Fruit fly (Drosophila melanogaster) whole organism, embryonic: ENCODE results near the gene mEFTs.

Source experiments
- Atf-2 ChIP-seq: fragments of 200-800 bp; sonication (Bioruptor generic); optimal IDR thresholded peaks from 2 replicates; lab custom pipeline; 2016; ENCODE audit warnings: missing biosample characterization, missing genetic modification characterization
- Atf6 ChIP-seq: fragments of 200-800 bp; sonication (Bioruptor generic); IDR thresholded peaks from 2 replicates; pipeline ENCODE4 v1.3.6; 2022; ENCODE audit warnings: missing biosample characterization, missing genetic modification characterization
- CG10147 ChIP-seq: fragments of 200-800 bp; sonication (Bioruptor generic); optimal IDR thresholded peaks from 2 replicates; lab custom pipeline; 2019; ENCODE audit warnings: missing biosample characterization, mild to moderate bottlenecking, missing genetic modification characterization, moderate library complexity
- CG10462 ChIP-seq: fragments of 200-800 bp; sonication (Bioruptor generic); optimal IDR thresholded peaks from 2 replicates; lab custom pipeline; 2016; ENCODE audit warnings: missing biosample characterization, missing genetic modification characterization
- CG12299 ChIP-seq: fragments of 200-800 bp; sonication (Bioruptor generic); optimal IDR thresholded peaks from 2 replicates; lab custom pipeline; 2018; ENCODE audit warnings: missing biosample characterization, mild to moderate bottlenecking, missing genetic modification characterization
- CG1233 ChIP-seq: fragments of 200-800 bp; sonication (Bioruptor generic); optimal IDR thresholded peaks from 4 replicates; lab custom pipeline; 2018; ENCODE audit warnings: missing biosample characterization, mild to moderate bottlenecking, missing genetic modification characterization
- CG12659 ChIP-seq: fragments of 200-800 bp; sonication (Bioruptor generic); optimal IDR thresholded peaks from 3 replicates; lab custom pipeline; 2017; ENCODE audit warnings: mild to moderate bottlenecking, missing biosample characterization, missing genetic modification reagents, missing genetic modification characterization
- CG12942 ChIP-seq: fragments of 200-800 bp; sonication (Bioruptor generic); optimal IDR thresholded peaks from 3 replicates; lab custom pipeline; 2016; ENCODE audit warnings: missing biosample characterization, missing genetic modification characterization
- CG14014 ChIP-seq: fragments of 200-800 bp; sonication (Bioruptor generic); IDR thresholded peaks from 2 replicates; pipeline ENCODE4 v1.3.6; 2022; ENCODE audit warnings: missing biosample characterization, missing genetic modification characterization
- CG15601 ChIP-seq: fragments of 200-800 bp; sonication (Bioruptor generic); optimal IDR thresholded peaks from 3 replicates; lab custom pipeline; 2019; ENCODE audit warnings: missing biosample characterization, mild to moderate bottlenecking, missing genetic modification characterization, moderate library complexity
- CG16813 ChIP-seq: fragments of 200-800 bp; sonication (Bioruptor generic); IDR thresholded peaks from 3 replicates; pipeline ENCODE4 v1.3.6; 2022; ENCODE audit warnings: missing biosample characterization, missing genetic modification characterization; ENCODE audit not compliant: partially characterized antibody
- CG17359 ChIP-seq: fragments of 200-800 bp; sonication (Bioruptor generic); optimal IDR thresholded peaks from 3 replicates; lab custom pipeline; 2018; ENCODE audit warnings: missing biosample characterization, mild to moderate bottlenecking, missing genetic modification characterization, moderate library complexity
- CG17612 ChIP-seq: fragments of 200-800 bp; sonication (Bioruptor generic); IDR thresholded peaks from 2 replicates; pipeline ENCODE4 v1.3.6; 2022; ENCODE audit warnings: missing biosample characterization, missing genetic modification characterization
- CG31365 ChIP-seq: fragments of 200-800 bp; sonication (Bioruptor generic); optimal IDR thresholded peaks from 2 replicates; lab custom pipeline; 2018; ENCODE audit warnings: missing biosample characterization, mild to moderate bottlenecking, missing genetic modification characterization
- CG31388 ChIP-seq: fragments of 200-800 bp; sonication (Bioruptor generic); optimal IDR thresholded peaks from 2 replicates; lab custom pipeline; 2016; ENCODE audit warnings: missing biosample characterization, missing genetic modification characterization
- CG3847 ChIP-seq: fragments of 200-800 bp; sonication (Bioruptor generic); IDR thresholded peaks from 2 replicates; pipeline ENCODE4 v1.3.6; 2022; ENCODE audit warnings: missing biosample characterization, missing genetic modification characterization
- CG6765 ChIP-seq: fragments of 200-800 bp; sonication (Bioruptor generic); optimal IDR thresholded peaks from 3 replicates; lab custom pipeline; 2017; ENCODE audit warnings: missing biosample characterization, mild to moderate bottlenecking, missing genetic modification characterization
- CG7372 ChIP-seq: fragments of 200-800 bp; sonication (Bioruptor generic); IDR thresholded peaks from 2 replicates; pipeline ENCODE4 v1.3.6; 2022; ENCODE audit warnings: missing biosample characterization, missing genetic modification characterization
- CG8388 ChIP-seq: fragments of 200-800 bp; sonication (Bioruptor generic); optimal IDR thresholded peaks from 2 replicates; lab custom pipeline; 2019; ENCODE audit warnings: missing biosample characterization, mild to moderate bottlenecking, missing genetic modification characterization, moderate library complexity
- CG9609 ChIP-seq: fragments of 200-800 bp; sonication (Bioruptor generic); optimal IDR thresholded peaks from 3 replicates; lab custom pipeline; 2016; ENCODE audit warnings: missing biosample characterization, missing genetic modification characterization
- CG9727 ChIP-seq: fragments of 200-800 bp; sonication (Bioruptor generic); optimal IDR thresholded peaks from 3 replicates; lab custom pipeline; 2017; ENCODE audit warnings: missing biosample characterization, mild to moderate bottlenecking, missing genetic modification characterization
- Camta ChIP-seq: fragments of 200-800 bp; sonication (Bioruptor generic); optimal IDR thresholded peaks from 2 replicates; lab custom pipeline; 2016; ENCODE audit warnings: missing biosample characterization, missing genetic modification characterization
- Dad ChIP-seq: fragments of 200-800 bp; sonication (Bioruptor generic); optimal IDR thresholded peaks from 3 replicates; lab custom pipeline; 2016; ENCODE audit warnings: missing biosample characterization, missing genetic modification characterization
- Hsf ChIP-seq: fragments of 200-800 bp; sonication (Bioruptor generic); optimal IDR thresholded peaks from 3 replicates; lab custom pipeline; 2016; ENCODE audit warnings: missing biosample characterization, missing genetic modification characterization
- Lim3 ChIP-seq: fragments of 200-800 bp; sonication (Bioruptor generic); IDR thresholded peaks from 2 replicates; pipeline ENCODE4 v1.3.6; 2022; ENCODE audit warnings: missing biosample characterization, missing genetic modification characterization
- Med ChIP-seq: fragments of 200-800 bp; sonication (Bioruptor generic); peaks from one replicate; lab custom pipeline; 2016; ENCODE audit warnings: missing biosample characterization, missing genetic modification characterization, mild to moderate bottlenecking, inconsistent platforms, moderate library complexity
- PHDP ChIP-seq: fragments of 200-800 bp; sonication (Bioruptor generic); optimal IDR thresholded peaks from 3 replicates; lab custom pipeline; 2018; ENCODE audit warnings: missing biosample characterization, mild to moderate bottlenecking, missing genetic modification characterization, moderate library complexity
- aop ChIP-seq: fragments of 200-800 bp; sonication (Bioruptor generic); IDR thresholded peaks from 2 replicates; pipeline ENCODE4 v1.3.6; 2022; ENCODE audit warnings: missing biosample characterization, missing genetic modification characterization
- btn ChIP-seq: fragments of 200-800 bp; sonication (Bioruptor generic); optimal IDR thresholded peaks from 2 replicates; lab custom pipeline; 2016; ENCODE audit warnings: missing biosample characterization, missing genetic modification characterization
- ci ChIP-seq: fragments of 200-800 bp; sonication (Bioruptor generic); IDR thresholded peaks from 3 replicates; pipeline ENCODE4 v1.3.6; 2022; ENCODE audit warnings: missing biosample characterization, missing genetic modification characterization
- corto ChIP-seq: fragments of 200-800 bp; sonication (Bioruptor generic); optimal IDR thresholded peaks from 2 replicates; lab custom pipeline; 2016; ENCODE audit warnings: missing biosample characterization, mild to moderate bottlenecking, missing genetic modification characterization, moderate library complexity
- crp ChIP-seq, 2 experiments: fragments of 200-800 bp; sonication (Bioruptor generic); optimal IDR thresholded peaks; 2 replicates in 1 of 2; 3 replicates in 1 of 2; lab custom pipeline; 2017; ENCODE audit warnings: missing biosample characterization in 2 of 2, missing genetic modification characterization in 2 of 2, mild to moderate bottlenecking in 1 of 2, moderate library complexity in 1 of 2
- exex ChIP-seq: fragments of 200-800 bp; sonication (Bioruptor generic); optimal IDR thresholded peaks from 4 replicates; lab custom pipeline; 2018; ENCODE audit warnings: missing biosample characterization, mild to moderate bottlenecking, missing genetic modification characterization, moderate library complexity
- gce ChIP-seq: fragments of 200-800 bp; sonication (Bioruptor generic); IDR thresholded peaks from 3 replicates; pipeline ENCODE4 v1.3.6; 2022; ENCODE audit warnings: missing biosample characterization, missing genetic modification characterization
- gt ChIP-seq: fragments of 200-800 bp; sonication (Bioruptor generic); IDR thresholded peaks from 2 replicates; pipeline ENCODE4 v1.3.6; 2022; ENCODE audit warnings: missing biosample characterization, missing genetic modification characterization
- hth ChIP-seq: fragments of >200 bp; optimal IDR thresholded peaks from 2 replicates; lab custom pipeline; 2017; ENCODE audit warnings: inconsistent platforms
- lov ChIP-seq, 2 experiments: fragments of 200-800 bp in 1 of 2; fragments of >200 bp in 1 of 2; sonication (Bioruptor generic) in 1 of 2; IDR thresholded peaks in 1 of 2; optimal IDR thresholded peaks in 1 of 2; 2 replicates in 1 of 2; 3 replicates in 1 of 2; pipeline versions ENCODE4 v1.3.6 to Lab custom; 2017 to 2022; ENCODE audit warnings: missing biosample characterization in 1 of 2, missing genetic modification characterization in 1 of 2
- odd ChIP-seq: fragments of 200-800 bp; sonication (Bioruptor generic); optimal IDR thresholded peaks from 2 replicates; lab custom pipeline; 2017; ENCODE audit warnings: missing biosample characterization, mild to moderate bottlenecking, missing genetic modification characterization
- otp ChIP-seq: fragments of 200-800 bp; sonication (Bioruptor generic); IDR thresholded peaks from 3 replicates; pipeline ENCODE4, ENCODE4 v1.3.6; 2022; ENCODE audit warnings: missing biosample characterization, missing genetic modification characterization
- pita ChIP-seq: fragments of 200-800 bp; sonication (Bioruptor generic); optimal IDR thresholded peaks from 2 replicates; lab custom pipeline; 2017; ENCODE audit warnings: missing biosample characterization, mild to moderate bottlenecking, missing genetic modification characterization
- pnt ChIP-seq: fragments of 200-800 bp; sonication (Bioruptor generic); optimal IDR thresholded peaks from 3 replicates; lab custom pipeline; 2016; ENCODE audit warnings: missing biosample characterization, missing genetic modification characterization
- pum ChIP-seq: fragments of 200-800 bp; sonication (Bioruptor generic); optimal IDR thresholded peaks from 2 replicates; lab custom pipeline; 2016; ENCODE audit warnings: missing biosample characterization, missing genetic modification characterization
- pzg ChIP-seq: fragments of 200-800 bp; sonication (Bioruptor generic); optimal IDR thresholded peaks from 3 replicates; lab custom pipeline; 2018; ENCODE audit warnings: missing biosample characterization, mild to moderate bottlenecking, missing genetic modification characterization, moderate library complexity
- schlank ChIP-seq: fragments of 200-800 bp; sonication (Bioruptor generic); optimal IDR thresholded peaks from 2 replicates; lab custom pipeline; 2018; ENCODE audit warnings: missing biosample characterization, mild to moderate bottlenecking, missing genetic modification characterization
- shn ChIP-seq: fragments of 200-800 bp; sonication (Bioruptor generic); optimal IDR thresholded peaks from 3 replicates; lab custom pipeline; 2016; ENCODE audit warnings: missing biosample characterization, missing genetic modification characterization
- slou ChIP-seq: fragments of 200-800 bp; sonication (Bioruptor generic); optimal IDR thresholded peaks from 3 replicates; lab custom pipeline; 2016; ENCODE audit warnings: missing biosample characterization, missing genetic modification characterization
- trh ChIP-seq: fragments of 200-800 bp; sonication (Bioruptor generic); optimal IDR thresholded peaks from 2 replicates; lab custom pipeline; 2016; ENCODE audit warnings: missing biosample characterization, missing genetic modification characterization
- tx ChIP-seq: fragments of 200-800 bp; sonication (Bioruptor generic); optimal IDR thresholded peaks from 2 replicates; lab custom pipeline; 2016; ENCODE audit warnings: missing biosample characterization, missing genetic modification characterization
- vfl ChIP-seq: fragments of 200-800 bp; sonication (Bioruptor generic); optimal IDR thresholded peaks from 2 replicates; lab custom pipeline; 2016; ENCODE audit warnings: missing biosample characterization, missing genetic modification characterization

The mEFTs gene

DNA sequence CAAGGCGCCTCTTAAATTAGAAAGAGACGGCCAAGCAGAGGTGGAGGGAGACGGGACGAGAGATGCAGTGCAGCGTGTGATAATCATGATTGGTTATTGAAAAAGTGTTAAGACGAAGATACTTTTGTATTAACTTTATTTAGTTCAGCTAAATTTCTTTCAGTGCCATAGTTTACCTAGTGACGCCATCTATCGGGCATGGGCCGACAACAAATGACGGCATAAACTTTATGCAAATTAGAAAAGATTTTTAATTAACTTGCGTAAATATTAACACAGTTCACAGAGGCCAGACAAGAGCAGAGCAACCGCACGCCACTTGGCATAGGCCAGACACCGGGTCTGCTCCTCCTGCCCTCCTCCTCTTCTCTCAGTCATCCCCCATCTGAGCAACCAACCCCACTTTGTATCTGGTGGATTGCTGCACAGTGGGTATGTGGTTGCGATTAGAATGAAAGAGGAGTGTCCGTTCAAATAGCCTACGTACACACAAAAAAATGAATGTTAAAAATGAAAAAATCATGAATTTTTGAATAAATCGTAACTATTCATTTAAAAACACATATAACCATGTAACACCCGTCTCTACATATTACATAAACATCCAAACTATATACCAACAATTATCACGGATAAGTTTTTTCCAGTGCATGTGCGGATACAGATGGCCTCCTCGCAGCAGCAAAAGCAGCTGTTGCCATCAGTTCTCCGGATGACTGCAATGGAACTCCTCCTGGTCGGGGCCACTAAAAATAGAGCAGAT is 34.8 kb downstream of the mEFTs start (continued):
- TF ChIP-seq Atf-2 (GFP tag; lab: Kevin White, UChicago) (peak; percentile 80), PHDP (tag; lab: Kevin White, UChicago) (peak; percentile 86), CG8388 (peak; percentile 86), pum (GFP tag; lab: Kevin White, UChicago) (peak; percentile 81), gt (GFP tag; lab: Robert Waterston, UW) (0 out of 2 replicates have a peak, but pooled peaks have one; percentile 17), pzg (GFP tag; lab: Kevin White, UChicago) (no peak), CG16813 (no peak), CG7372 (GFP tag; lab: Robert Waterston, UW) (peak; percentile 67), CG31365 (tag; lab: Kevin White, UChicago) (peak; percentile 17), Dad (peak; percentile 75), CG14014 (GFP tag; lab: Robert Waterston, UW) (peak; percentile 60; the same call in 1 of the 2 replicates), schlank (tag; lab: Kevin White, UChicago) (no peak), CG6765 (GFP tag; lab: Kevin White, UChicago) (no peak), CG15601 (tag; lab: Kevin White, UChicago) (peak; percentile 83), CG17359 (tag; lab: Kevin White, UChicago) (peak; percentile 88), otp (GFP tag; lab: Robert Waterston, UW) (peak; percentile 41; the same call in 1 of the 3 replicates), Med (peak; percentile 93), CG10147 (GFP tag; lab: Kevin White, UChicago) (no peak), shn (GFP tag; lab: Kevin White, UChicago) (peak; percentile 77), CG3847 (GFP tag; lab: Robert Waterston, UW) (peak; percentile 52; the same call in 1 of the 2 replicates), ci (GFP tag; lab: Robert Waterston, UW) (peak; percentile 92), crp (GFP tag; optimal IDR thresholded peaks at IDR 0.05; lab: Kevin White, UChicago) (peak in 1 of 2 experiments; percentile 45), CG9727 (GFP tag; lab: Kevin White, UChicago) (peak; percentile 81), vfl (GFP tag; lab: Kevin White, UChicago) (no peak), pita (GFP tag; lab: Kevin White, UChicago) (no peak), gce (peak; percentile 68; the same call in 2 of the 3 replicates), btn (GFP tag; lab: Kevin White, UChicago) (peak; percentile 82), CG12659 (peak; percentile 72), Atf6 (GFP tag; lab: Robert Waterston, UW) (peak; percentile 75), CG31388 (peak; percentile 55), Lim3 (peak; percentile 58; the same call in 1 of the 2 replicates), Hsf (peak; percentile 84), CG12942 (peak; percentile 72), tx (GFP tag; lab: Kevin White, UChicago) (peak; percentile 78), corto (GFP tag; lab: Kevin White, UChicago) (no peak), slou (GFP tag; lab: Kevin White, UChicago) (peak; percentile 73), CG1233 (GFP tag; lab: Kevin White, UChicago) (peak; percentile 68), CG9609 (GFP tag; lab: Kevin White, UChicago) (peak; percentile 84), CG10462 (peak; percentile 51), odd (GFP tag; lab: Kevin White, UChicago) (peak; percentile 58), CG12299 (peak; percentile 71), hth (lab: Kevin White, UChicago) (no peak), lov (optimal IDR thresholded peaks at IDR 0.05; lab: Kevin White, UChicago) (no peak), lov (GFP tag; IDR thresholded peaks at IDR 0.05; lab: Robert Waterston, UW) (peak; percentile 71; the same call in 2 of the 3 replicates), pnt (peak; percentile 77), exex (peak; percentile 20), trh (GFP tag; lab: Kevin White, UChicago) (peak; percentile 60), CG17612 (GFP tag; lab: Robert Waterston, UW) (no peak), Camta (peak; percentile 88), aop (GFP tag; lab: Robert Waterston, UW) (no peak)
